Worm (Caenorhabditis elegans): Measurements from ENCODE around the gene F25E5.5.

DNA sequence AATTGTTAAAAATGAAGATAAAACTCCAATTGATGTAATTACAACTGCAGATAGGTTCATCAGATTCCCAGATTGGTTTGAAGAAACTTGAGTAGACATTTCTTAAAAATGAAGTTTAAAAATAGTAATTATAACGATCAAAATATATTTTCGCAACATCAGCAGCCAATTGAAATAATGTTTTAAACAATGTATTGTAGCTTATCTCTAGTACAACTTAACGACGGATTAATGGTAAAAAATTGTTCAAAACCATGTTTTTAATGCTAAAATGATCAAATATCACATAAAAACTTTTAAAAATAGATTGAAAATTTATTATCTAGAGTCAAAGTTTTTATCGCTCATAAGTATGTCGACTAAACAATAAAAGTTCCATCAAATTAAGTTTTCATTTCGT is 48.1 kb downstream of the F25E5.5 start, which contains the start of gene srbc-11:
- TF ChIP-seq flt-1 (GFP tag; IDR thresholded peaks at IDR 0.05) (no peak), ref-1 (GFP tag; conservative IDR thresholded peaks at IDR 0.05) (no peak), klf-2 (GFP tag; conservative IDR thresholded peaks at IDR 0.05) (no peak)

Data from whole organism, midembryonic.